Worm (Caenorhabditis elegans): Measurements from ENCODE around the gene srw-112.

DNA sequence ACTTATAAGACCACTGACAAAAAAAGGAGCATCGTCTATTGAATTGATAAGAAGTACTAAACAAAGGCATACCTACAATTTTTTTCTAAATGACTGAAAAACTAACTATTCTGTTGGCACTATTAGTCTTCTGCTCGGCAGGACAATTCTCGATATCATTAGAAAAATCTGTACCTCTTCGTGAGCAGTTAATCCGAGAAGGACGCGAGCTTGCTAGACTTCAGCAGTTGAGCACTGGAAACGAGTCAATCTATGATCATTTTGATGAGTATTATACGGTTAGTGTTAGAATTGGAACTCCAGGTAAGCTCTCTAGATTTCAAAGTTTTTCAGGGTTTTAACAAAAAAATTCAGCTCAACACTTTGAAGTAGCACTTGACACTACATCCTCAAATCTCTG, 22.3 kb upstream of the srw-112 start, which contains the start of gene asp-7:
- TF ChIP-seq scrt-1 (GFP tag; IDR thresholded peaks at IDR 0.05) (no peak), tra-4 (tag; optimal IDR thresholded peaks at IDR 0.05) (no peak), ama-1 (optimal IDR thresholded peaks at IDR 0.05) (no peak), pes-1 (GFP tag; IDR thresholded peaks at IDR 0.05) (no peak)
